Fruit fly (Drosophila melanogaster) whole organism, embryonic: ENCODE measurements around the gene CG34327.

Source experiments
- B-H1 ChIP-seq: fragments of 200-800 bp; sonication (Bioruptor generic); IDR thresholded peaks from 3 replicates; pipeline ENCODE4 v1.3.6; 2022; ENCODE audit warnings: missing biosample characterization, missing genetic modification characterization
- CG1024 ChIP-seq: fragments of 200-800 bp; sonication (Bioruptor generic); IDR thresholded peaks from 2 replicates; pipeline ENCODE4 v1.3.6; 2022; ENCODE audit warnings: missing biosample characterization, missing genetic modification characterization
- CG10654 ChIP-seq: fragments of 200-800 bp; sonication (Bioruptor generic); optimal IDR thresholded peaks from 2 replicates; lab custom pipeline; 2016; ENCODE audit warnings: missing biosample characterization, missing genetic modification characterization
- CG10979 ChIP-seq: fragments of 200-800 bp; sonication (Bioruptor generic); optimal IDR thresholded peaks from 2 replicates; lab custom pipeline; 2018; ENCODE audit warnings: missing biosample characterization, mild to moderate bottlenecking, missing genetic modification characterization, moderate library complexity
- CG11504 ChIP-seq: fragments of 200-800 bp; sonication (Bioruptor generic); optimal IDR thresholded peaks from 3 replicates; lab custom pipeline; 2019; ENCODE audit warnings: missing biosample characterization, mild to moderate bottlenecking, missing genetic modification characterization, moderate library complexity
- CG12155 ChIP-seq: fragments of 200-800 bp; sonication (Bioruptor generic); optimal IDR thresholded peaks from 3 replicates; lab custom pipeline; 2016; ENCODE audit warnings: missing biosample characterization, missing genetic modification characterization
- CG12391 ChIP-seq: fragments of 200-800 bp; sonication (Bioruptor generic); optimal IDR thresholded peaks from 3 replicates; lab custom pipeline; 2018; ENCODE audit warnings: missing biosample characterization, mild to moderate bottlenecking, missing genetic modification characterization, moderate library complexity
- CG12942 ChIP-seq: fragments of 200-800 bp; sonication (Bioruptor generic); optimal IDR thresholded peaks from 3 replicates; lab custom pipeline; 2016; ENCODE audit warnings: missing biosample characterization, missing genetic modification characterization
- CG13424 ChIP-seq: fragments of 200-800 bp; sonication (Bioruptor generic); optimal IDR thresholded peaks from 2 replicates; lab custom pipeline; 2019; ENCODE audit warnings: missing biosample characterization, mild to moderate bottlenecking, missing genetic modification characterization, moderate library complexity
- CG14860 ChIP-seq: fragments of 200-800 bp; sonication (Bioruptor generic); IDR thresholded peaks from 3 replicates; pipeline ENCODE4 v1.3.6; 2022; ENCODE audit warnings: missing biosample characterization, missing genetic modification characterization; ENCODE audit not compliant: partially characterized antibody
- CG1602 ChIP-seq: fragments of 200-800 bp; sonication (Bioruptor generic); optimal IDR thresholded peaks from 3 replicates; lab custom pipeline; 2016; ENCODE audit warnings: missing biosample characterization, missing genetic modification characterization
- CG18619 ChIP-seq: fragments of 200-800 bp; sonication (Bioruptor generic); optimal IDR thresholded peaks from 3 replicates; lab custom pipeline; 2017; ENCODE audit warnings: missing biosample characterization, mild to moderate bottlenecking, missing genetic modification characterization
- CG3065 ChIP-seq: fragments of 200-800 bp; sonication (Bioruptor generic); optimal IDR thresholded peaks from 2 replicates; lab custom pipeline; 2016; ENCODE audit warnings: missing biosample characterization, missing genetic modification characterization
- CG31441 ChIP-seq: fragments of 200-800 bp; sonication (Bioruptor generic); IDR thresholded peaks from 2 replicates; pipeline ENCODE4 v1.3.6; 2022; ENCODE audit warnings: missing biosample characterization, missing genetic modification characterization
- CG33213 ChIP-seq: fragments of 200-800 bp; sonication (Bioruptor generic); optimal IDR thresholded peaks from 3 replicates; lab custom pipeline; 2016; ENCODE audit warnings: missing biosample characterization, missing genetic modification characterization
- D ChIP-seq, 2 experiments: fragments of 200-800 bp in 1 of 2; fragments of >200 bp in 1 of 2; sonication (Bioruptor generic) in 1 of 2; optimal IDR thresholded peaks; 2 replicates in 1 of 2; 3 replicates in 1 of 2; lab custom pipeline; 2017; ENCODE audit warnings: mild to moderate bottlenecking in 1 of 2, missing biosample characterization in 1 of 2, missing genetic modification characterization in 1 of 2, missing genetic modification reagents in 1 of 2
- Dfd ChIP-seq, 2 experiments: fragments of >200 bp; optimal IDR thresholded peaks; 2 replicates each; lab custom pipeline; 2017; ENCODE audit warnings: missing biosample characterization in 2 of 2, missing genetic modification characterization in 2 of 2
- E2f1 ChIP-seq: fragments of 200-800 bp; sonication (Bioruptor generic); IDR thresholded peaks from 2 replicates; pipeline ENCODE4 v1.3.6; 2022; ENCODE audit warnings: missing biosample characterization, missing genetic modification characterization
- Fer3 ChIP-seq: fragments of 200-800 bp; sonication (Bioruptor generic); optimal IDR thresholded peaks from 2 replicates; lab custom pipeline; 2018; ENCODE audit warnings: missing biosample characterization, mild to moderate bottlenecking, missing genetic modification characterization, moderate library complexity
- Hr78 ChIP-seq, 2 experiments: fragments of 200-800 bp in 1 of 2; fragments of >200 bp in 1 of 2; sonication (Bioruptor generic) in 1 of 2; optimal IDR thresholded peaks; 2 replicates each; lab custom pipeline; 2017 to 2019; ENCODE audit warnings: missing biosample characterization in 2 of 2, missing genetic modification characterization in 2 of 2, mild to moderate bottlenecking in 1 of 2, moderate library complexity in 1 of 2
- MBD-R2 ChIP-seq: fragments of 200-800 bp; sonication (Bioruptor generic); IDR thresholded peaks from 2 replicates; pipeline ENCODE4 v1.3.6; 2022; ENCODE audit warnings: missing biosample characterization, missing genetic modification characterization
- Myb ChIP-seq: fragments of 200-800 bp; sonication (Bioruptor generic); optimal IDR thresholded peaks from 2 replicates; lab custom pipeline; 2016; ENCODE audit warnings: missing biosample characterization, missing genetic modification characterization
- NC2β ChIP-seq: fragments of 200-800 bp; sonication (Bioruptor generic); optimal IDR thresholded peaks from 2 replicates; lab custom pipeline; 2016; ENCODE audit warnings: missing biosample characterization, missing genetic modification characterization
- Side ChIP-seq: fragments of 200-800 bp; sonication (Bioruptor generic); optimal IDR thresholded peaks from 2 replicates; lab custom pipeline; 2016; ENCODE audit warnings: missing biosample characterization, missing genetic modification characterization
- Sox102F ChIP-seq: fragments of 200-800 bp; sonication (Bioruptor generic); optimal IDR thresholded peaks from 2 replicates; lab custom pipeline; 2018; ENCODE audit warnings: missing biosample characterization, mild to moderate bottlenecking, missing genetic modification characterization, moderate library complexity
- Tbp ChIP-seq: fragments of >200 bp; optimal IDR thresholded peaks from 2 replicates; lab custom pipeline; 2018; ENCODE audit warnings: missing biosample characterization, missing genetic modification characterization
- Usf ChIP-seq: fragments of 200-800 bp; sonication (Bioruptor generic); optimal IDR thresholded peaks from 2 replicates; lab custom pipeline; 2017; ENCODE audit warnings: missing genotype, missing biosample characterization, missing genetic modification characterization
- Xrp1 ChIP-seq: fragments of 200-800 bp; sonication (Bioruptor generic); IDR thresholded peaks from 2 replicates; pipeline ENCODE4 v1.3.6; 2022; ENCODE audit warnings: missing biosample characterization, missing genetic modification characterization
- al ChIP-seq: fragments of 200-800 bp; sonication (Bioruptor generic); IDR thresholded peaks from 2 replicates; pipeline ENCODE4 v1.3.6; 2022; ENCODE audit warnings: missing biosample characterization, missing genetic modification characterization
- bigmax ChIP-seq: fragments of 200-800 bp; sonication (Bioruptor generic); optimal IDR thresholded peaks from 2 replicates; lab custom pipeline; 2018; ENCODE audit warnings: missing biosample characterization, mild to moderate bottlenecking, missing genetic modification characterization
- br ChIP-seq: fragments of >200 bp; optimal IDR thresholded peaks from 2 replicates; lab custom pipeline; 2017
- da ChIP-seq: fragments of 200-800 bp; sonication (Bioruptor generic); optimal IDR thresholded peaks from 2 replicates; lab custom pipeline; 2016; ENCODE audit warnings: missing biosample characterization, missing genetic modification characterization
- dmrt99B ChIP-seq: fragments of 200-800 bp; sonication (Bioruptor generic); optimal IDR thresholded peaks from 2 replicates; lab custom pipeline; 2018; ENCODE audit warnings: missing biosample characterization, mild to moderate bottlenecking, missing genetic modification characterization, moderate library complexity
- emc ChIP-seq: fragments of 200-800 bp; sonication (Bioruptor generic); optimal IDR thresholded peaks from 2 replicates; lab custom pipeline; 2016; ENCODE audit warnings: missing biosample characterization, missing genetic modification characterization
- fd102C ChIP-seq: fragments of 200-800 bp; sonication (Bioruptor generic); optimal IDR thresholded peaks from 2 replicates; lab custom pipeline; 2018; ENCODE audit warnings: missing biosample characterization, mild to moderate bottlenecking, missing genetic modification characterization, moderate library complexity
- grau ChIP-seq: fragments of 200-800 bp; optimal IDR thresholded peaks from 3 replicates; lab custom pipeline; 2019; ENCODE audit warnings: missing biosample characterization, mild to moderate bottlenecking, missing genetic modification characterization, moderate library complexity
- hkb ChIP-seq, 2 experiments: fragments of 200-800 bp in 1 of 2; fragments of >200 bp in 1 of 2; sonication (Bioruptor generic) in 1 of 2; IDR thresholded peaks in 1 of 2; optimal IDR thresholded peaks in 1 of 2; 2 replicates each; pipeline versions ENCODE4 v1.3.6 to Lab custom; 2017 to 2022; ENCODE audit warnings: missing biosample characterization in 1 of 2, missing genetic modification characterization in 1 of 2
- lmd ChIP-seq: fragments of 200-800 bp; sonication (Bioruptor generic); IDR thresholded peaks from 2 replicates; pipeline ENCODE4 v1.3.6; 2022; ENCODE audit warnings: missing biosample characterization, missing genetic modification characterization
- nmo ChIP-seq: fragments of 200-800 bp; sonication (Bioruptor generic); optimal IDR thresholded peaks from 2 replicates; lab custom pipeline; 2018; ENCODE audit warnings: missing biosample characterization, mild to moderate bottlenecking, missing genetic modification characterization, moderate library complexity
- pnt ChIP-seq: fragments of 200-800 bp; sonication (Bioruptor generic); optimal IDR thresholded peaks from 3 replicates; lab custom pipeline; 2016; ENCODE audit warnings: missing biosample characterization, missing genetic modification characterization
- row ChIP-seq: fragments of 200-800 bp; sonication (Bioruptor generic); IDR thresholded peaks from 3 replicates; pipeline ENCODE4 v1.3.6; 2022; ENCODE audit warnings: missing biosample characterization, missing genetic modification characterization
- stc ChIP-seq: fragments of 200-800 bp; sonication (Bioruptor generic); IDR thresholded peaks from 2 replicates; pipeline ENCODE4 v1.3.6; 2022; ENCODE audit warnings: missing biosample characterization, missing genetic modification characterization
- tap ChIP-seq: fragments of 200-800 bp; optimal IDR thresholded peaks from 3 replicates; lab custom pipeline; 2019; ENCODE audit warnings: missing biosample characterization, mild to moderate bottlenecking, missing genetic modification characterization, moderate library complexity
- toy ChIP-seq: fragments of 200-800 bp; sonication (Bioruptor generic); IDR thresholded peaks from 2 replicates; pipeline ENCODE4 v1.3.6; 2022; ENCODE audit warnings: missing biosample characterization, missing genetic modification characterization
- trem ChIP-seq: fragments of 200-800 bp; optimal IDR thresholded peaks from 3 replicates; lab custom pipeline; 2019; ENCODE audit warnings: missing biosample characterization, mild to moderate bottlenecking, missing genetic modification characterization, moderate library complexity
- unc-4 ChIP-seq: fragments of 200-800 bp; sonication (Bioruptor generic); IDR thresholded peaks from 2 replicates; pipeline ENCODE4 v1.3.6; 2022; ENCODE audit warnings: missing biosample characterization, missing genetic modification characterization; ENCODE audit not compliant: partially characterized antibody
- usp ChIP-seq: fragments of >200 bp; optimal IDR thresholded peaks from 2 replicates; lab custom pipeline; 2017; ENCODE audit warnings: missing biosample characterization, missing genetic modification characterization
- zfh1 ChIP-seq: fragments of 200-800 bp; sonication (Bioruptor generic); IDR thresholded peaks from 3 replicates; pipeline ENCODE4 v1.3.6; 2022; ENCODE audit warnings: missing biosample characterization, missing genetic modification characterization

Gene CG34327

dm6 chrX:17175558-17176189 lies 47.9 kb downstream of the CG34327 start (continued):
- TF ChIP-seq NC2β (GFP tag; lab: Kevin White, UChicago) (no peak), da (GFP tag; lab: Kevin White, UChicago) (no peak), br (lab: Kevin White, UChicago) (no peak), CG12942 (GFP tag; lab: Kevin White, UChicago) (no peak), Dfd (GFP tag; optimal IDR thresholded peaks at IDR 0.05; lab: Kevin White, UChicago) (no peak), B-H1 (GFP tag; lab: Robert Waterston, UW) (no peak; the same call in 2 of the 3 replicates), CG1024 (GFP tag; lab: Robert Waterston, UW) (no peak), fd102C (GFP tag; lab: Kevin White, UChicago) (no peak), CG31441 (0 out of 2 replicates have a peak, but pooled peaks have one; percentile 14), bigmax (GFP tag; lab: Kevin White, UChicago) (no peak), pnt (peak; percentile 20), CG33213 (GFP tag; lab: Kevin White, UChicago) (peak; percentile 54), Tbp (GFP tag; lab: Kevin White, UChicago) (no peak)

- TF ChIP-seq unc-4 (GFP tag; lab: Robert Waterston, UW) (no peak), Sox102F (peak; percentile 24), Hr78 (GFP tag; optimal IDR thresholded peaks at IDR 0.05; lab: Kevin White, UChicago) (peak in 1 of 2 experiments; percentile 5), CG13424 (no peak), lmd (GFP tag; lab: Robert Waterston, UW) (peak; percentile 17; the same call in 1 of the 2 replicates), MBD-R2 (GFP tag; lab: Robert Waterston, UW) (no peak), zfh1 (GFP tag; lab: Robert Waterston, UW) (peak; percentile 54; the same call in 1 of the 3 replicates), CG1602 (no peak), E2f1 (GFP tag; lab: Robert Waterston, UW) (0 out of 2 replicates have a peak, but pooled peaks have one; percentile 14), Usf (GFP tag; lab: Kevin White, UChicago) (no peak), CG14860 (no peak), D (optimal IDR thresholded peaks at IDR 0.05; lab: Kevin White, UChicago) (no peak), D (GFP tag; optimal IDR thresholded peaks at IDR 0.05; lab: Kevin White, UChicago) (peak; percentile 20), row (GFP tag; lab: Robert Waterston, UW) (peak; percentile 50; the same call in 2 of the 3 replicates), usp (GFP tag; lab: Kevin White, UChicago) (no peak), emc (no peak), al (no peak), CG3065 (GFP tag; lab: Kevin White, UChicago) (no peak), CG12155 (no peak), hkb (optimal IDR thresholded peaks at IDR 0.05; lab: Kevin White, UChicago) (no peak), hkb (GFP tag; IDR thresholded peaks at IDR 0.05; lab: Robert Waterston, UW) (0 out of 2 replicates have a peak, but pooled peaks have one; percentile 24), toy (no peak), Fer3 (tag; lab: Kevin White, UChicago) (no peak), CG11504 (peak; percentile 49), Side (GFP tag; lab: Kevin White, UChicago) (no peak), tap (tag; lab: Kevin White, UChicago) (no peak), CG12391 (tag; lab: Kevin White, UChicago) (peak; percentile 21), CG10654 (GFP tag; lab: Kevin White, UChicago) (no peak), CG18619 (GFP tag; lab: Kevin White, UChicago) (no peak), Myb (GFP tag; lab: Kevin White, UChicago) (no peak), nmo (GFP tag; lab: Kevin White, UChicago) (peak; percentile 32), dmrt99B (tag; lab: Kevin White, UChicago) (peak; percentile 43), stc (GFP tag; lab: Robert Waterston, UW) (peak; percentile 54; the same call in 1 of the 2 replicates), grau (tag; lab: Kevin White, UChicago) (peak; percentile 91), trem (tag; lab: Kevin White, UChicago) (no peak), Xrp1 (peak; percentile 69), CG10979 (tag; lab: Kevin White, UChicago) (peak; percentile 51)
Measured at dm6 chrX:17174115-17174514, 49.5 kb downstream of the CG34327 start.
